Worm (Caenorhabditis elegans) whole organism, late embryonic: ENCODE measurements around the gene rbg-1.
A peak's percentile ranks its signal among the peaks of the same experiment; 100 is the strongest.

Source experiments
- C08G9.2 ChIP-seq: sonication (generic microtip); optimal IDR thresholded peaks from 2 replicates; lab custom pipeline; 2016; ENCODE audit warnings: mild to moderate bottlenecking, missing genetic modification characterization, moderate library complexity, missing compliant biosample characterization
- C38D4.7 ChIP-seq: fragments of 200-800 bp; sonication (Bioruptor generic); optimal IDR thresholded peaks from 2 replicates; lab custom pipeline; 2018; ENCODE audit warnings: mild to moderate bottlenecking, missing genetic modification characterization, moderate library complexity, missing compliant biosample characterization
- K02D7.2 ChIP-seq: sonication (generic microtip); optimal IDR thresholded peaks from 2 replicates; lab custom pipeline; 2017; ENCODE audit warnings: mild to moderate bottlenecking, missing genetic modification characterization, missing compliant biosample characterization
- K09A11.1 ChIP-seq: sonication (generic microtip); optimal IDR thresholded peaks from 2 replicates; lab custom pipeline; 2017; ENCODE audit warnings: antibody characterized with exemption, mild to moderate bottlenecking, missing genetic modification characterization, missing compliant biosample characterization; ENCODE audit not compliant: insufficient read depth
- T23F11.4 ChIP-seq: fragments of 200-800 bp; sonication (Bioruptor generic); optimal IDR thresholded peaks from 2 replicates; lab custom pipeline; 2018; ENCODE audit warnings: mild to moderate bottlenecking, missing genetic modification characterization, missing compliant biosample characterization
- Y22D7AL.16 ChIP-seq: sonication (generic microtip); optimal IDR thresholded peaks from 2 replicates; lab custom pipeline; 2016; ENCODE audit warnings: missing genetic modification characterization, missing compliant biosample characterization
- ama-1 ChIP-seq: fragments of 150-350 bp; optimal IDR thresholded peaks from 2 replicates; lab custom pipeline; 2014
- ceh-14 ChIP-seq: sonication (generic microtip); optimal IDR thresholded peaks from 2 replicates; lab custom pipeline; 2016; ENCODE audit warnings: missing genotype, missing genetic modification characterization, missing compliant biosample characterization
- ceh-22 ChIP-seq: sonication (generic microtip); optimal IDR thresholded peaks from 2 replicates; lab custom pipeline; 2017; ENCODE audit warnings: missing biosample characterization, missing genetic modification characterization
- ceh-30 ChIP-seq: fragments of 150-350 bp; optimal IDR thresholded peaks from 2 replicates; lab custom pipeline; 2014; ENCODE audit warnings: missing biosample characterization, missing genetic modification characterization
- ceh-34 ChIP-seq: sonication (generic microtip); optimal IDR thresholded peaks from 2 replicates; lab custom pipeline; 2016; ENCODE audit warnings: mild to moderate bottlenecking, missing genetic modification characterization, missing compliant biosample characterization
- ceh-45 ChIP-seq: fragments of 200-800 bp; sonication (Bioruptor generic); IDR thresholded peaks from 2 replicates; pipeline ENCODE4 v1.3.6; 2022; ENCODE audit warnings: missing genetic modification reagents, missing genetic modification characterization, missing compliant biosample characterization
- ceh-48 ChIP-seq: sonication (generic microtip); optimal IDR thresholded peaks from 2 replicates; lab custom pipeline; 2016; ENCODE audit warnings: missing genetic modification characterization, inconsistent platforms, missing compliant biosample characterization
- ceh-6 ChIP-seq: fragments of 200-800 bp; sonication (Bioruptor generic); optimal IDR thresholded peaks from 2 replicates; lab custom pipeline; 2018; ENCODE audit warnings: mild to moderate bottlenecking, missing genetic modification characterization, missing compliant biosample characterization
- dve-1 ChIP-seq: sonication (generic microtip); optimal IDR thresholded peaks from 2 replicates; lab custom pipeline; 2017; ENCODE audit warnings: antibody characterized with exemption, mild to moderate bottlenecking, missing genetic modification characterization, missing compliant biosample characterization
- elt-2 ChIP-seq: sonication (generic microtip); optimal IDR thresholded peaks from 2 replicates; lab custom pipeline; 2016; ENCODE audit warnings: missing genetic modification reagents, missing genetic modification characterization, missing compliant biosample characterization
- fax-1 ChIP-seq: sonication (generic microtip); optimal IDR thresholded peaks from 2 replicates; lab custom pipeline; 2016; ENCODE audit warnings: missing genotype, missing genetic modification characterization, missing compliant biosample characterization
- fkh-10 ChIP-seq: fragments of 150-350 bp; optimal IDR thresholded peaks from 2 replicates; lab custom pipeline; 2014; ENCODE audit warnings: missing biosample characterization, missing genetic modification reagents, missing genetic modification characterization
- fkh-6 ChIP-seq: sonication (generic microtip); optimal IDR thresholded peaks from 2 replicates; lab custom pipeline; 2016; ENCODE audit warnings: missing genetic modification characterization, missing compliant biosample characterization
- gmeb-2 ChIP-seq: sonication (generic microtip); optimal IDR thresholded peaks from 2 replicates; lab custom pipeline; 2016; ENCODE audit warnings: missing genetic modification characterization, inconsistent platforms, missing compliant biosample characterization
- hlh-13 ChIP-seq: fragments of 200-800 bp; sonication (Bioruptor generic); optimal IDR thresholded peaks from 2 replicates; lab custom pipeline; 2018; ENCODE audit warnings: mild to moderate bottlenecking, missing genetic modification characterization, missing compliant biosample characterization
- hlh-30 ChIP-seq: sonication (generic microtip); optimal IDR thresholded peaks from 2 replicates; lab custom pipeline; 2017; ENCODE audit warnings: antibody characterized with exemption, missing genetic modification characterization, missing compliant biosample characterization; ENCODE audit not compliant: insufficient read depth
- lim-6 ChIP-seq: sonication (generic microtip); optimal IDR thresholded peaks from 2 replicates; lab custom pipeline; 2016; ENCODE audit warnings: missing genetic modification characterization, missing compliant biosample characterization
- lin-11 ChIP-seq: fragments of 200-800 bp; sonication (Bioruptor generic); optimal IDR thresholded peaks from 2 replicates; lab custom pipeline; 2018; ENCODE audit warnings: mild to moderate bottlenecking, missing genetic modification characterization, missing compliant biosample characterization
- madf-2 ChIP-seq: sonication (generic microtip); optimal IDR thresholded peaks from 2 replicates; lab custom pipeline; 2017; ENCODE audit warnings: missing genetic modification characterization, missing compliant biosample characterization
- nfya-1 ChIP-seq: sonication (generic microtip); optimal IDR thresholded peaks from 2 replicates; lab custom pipeline; 2017; ENCODE audit warnings: missing genetic modification characterization, mild to moderate bottlenecking, missing compliant biosample characterization, antibody characterized with exemption, moderate library complexity
- nhr-11 ChIP-seq: fragments of 150-350 bp; optimal IDR thresholded peaks from 2 replicates; lab custom pipeline; 2014; ENCODE audit warnings: missing biosample characterization, missing genetic modification characterization
- npax-4 ChIP-seq: sonication (generic microtip); optimal IDR thresholded peaks from 2 replicates; lab custom pipeline; 2016; ENCODE audit warnings: missing genetic modification characterization, missing compliant biosample characterization
- odd-2 ChIP-seq: sonication (generic microtip); optimal IDR thresholded peaks from 2 replicates; lab custom pipeline; 2017; ENCODE audit warnings: antibody characterized with exemption, mild to moderate bottlenecking, missing genetic modification characterization, missing compliant biosample characterization
- pag-3 ChIP-seq: sonication (generic microtip); optimal IDR thresholded peaks from 2 replicates; lab custom pipeline; 2016; ENCODE audit warnings: missing compliant biosample characterization, missing genetic modification characterization, borderline replicate concordance
- pat-9 ChIP-seq: fragments of 200-800 bp; sonication (Bioruptor generic); optimal IDR thresholded peaks from 2 replicates; lab custom pipeline; 2018; ENCODE audit warnings: mild to moderate bottlenecking, missing genetic modification characterization, moderate library complexity, missing compliant biosample characterization
- pax-1 ChIP-seq: fragments of 150-350 bp; optimal IDR thresholded peaks from 2 replicates; lab custom pipeline; 2014; ENCODE audit warnings: missing biosample characterization, missing genetic modification characterization
- pha-4 ChIP-seq: fragments of 150-350 bp; optimal IDR thresholded peaks from 2 replicates; lab custom pipeline; 2018; ENCODE audit warnings: missing biosample characterization, missing genetic modification reagents, missing genetic modification characterization
- pqm-1 ChIP-seq: sonication (generic microtip); optimal IDR thresholded peaks from 2 replicates; lab custom pipeline; 2016; ENCODE audit warnings: missing genetic modification characterization, missing compliant biosample characterization
- ref-2 ChIP-seq: sonication (generic microtip); optimal IDR thresholded peaks from 2 replicates; lab custom pipeline; 2016; ENCODE audit warnings: missing genetic modification characterization, missing compliant biosample characterization
- rnt-1 ChIP-seq: sonication (generic microtip); optimal IDR thresholded peaks from 2 replicates; lab custom pipeline; 2016; ENCODE audit warnings: missing genetic modification characterization, missing compliant biosample characterization
- sox-4 ChIP-seq: sonication (generic microtip); optimal IDR thresholded peaks from 2 replicates; lab custom pipeline; 2017; ENCODE audit warnings: mild to moderate bottlenecking, missing genetic modification characterization, inconsistent platforms, missing compliant biosample characterization
- syd-9 ChIP-seq: sonication (generic microtip); optimal IDR thresholded peaks from 2 replicates; lab custom pipeline; 2016; ENCODE audit warnings: mild to moderate bottlenecking, missing genetic modification characterization, moderate library complexity, missing compliant biosample characterization
- tbx-2 ChIP-seq: sonication (generic microtip); optimal IDR thresholded peaks from 2 replicates; lab custom pipeline; 2016; ENCODE audit warnings: missing genetic modification characterization, missing compliant biosample characterization
- ttx-3 ChIP-seq: sonication (generic microtip); optimal IDR thresholded peaks from 2 replicates; lab custom pipeline; 2016; ENCODE audit warnings: missing genetic modification reagents, missing genetic modification characterization, missing compliant biosample characterization
- unc-86 ChIP-seq: sonication (generic microtip); optimal IDR thresholded peaks from 2 replicates; lab custom pipeline; 2016; ENCODE audit warnings: missing genetic modification characterization, missing compliant biosample characterization
- zip-5 ChIP-seq: sonication (generic microtip); optimal IDR thresholded peaks from 2 replicates; lab custom pipeline; 2016; ENCODE audit warnings: missing genetic modification characterization, missing compliant biosample characterization
- ztf-16 ChIP-seq: sonication (generic microtip); optimal IDR thresholded peaks from 2 replicates; lab custom pipeline; 2017; ENCODE audit warnings: missing genetic modification characterization, missing compliant biosample characterization

The rbg-1 gene

ce11 chrX:14946464-14947354, 36.6 kb upstream of the rbg-1 start (continued):
- TF ChIP-seq pat-9 (tag; lab: Kevin White, UChicago) (no peak), lim-6 (no peak), fkh-6 (no peak), ceh-14 (no peak), ttx-3 (tag; lab: Kevin White, UChicago) (no peak), ceh-45 (no peak), ztf-16 (no peak), lin-11 (tag; lab: Kevin White, UChicago) (no peak), ceh-6 (GFP tag; lab: Kevin White, UChicago) (no peak), Y22D7AL.16 (tag; lab: Kevin White, UChicago) (no peak), madf-2 (no peak), K09A11.1 (tag; lab: Kevin White, UChicago) (no peak), hlh-30 (tag; lab: Kevin White, UChicago) (peak; percentile 92), C08G9.2 (tag; lab: Kevin White, UChicago) (no peak), elt-2 (tag; lab: Kevin White, UChicago) (peak; percentile 93), rnt-1 (no peak), ref-2 (tag; lab: Kevin White, UChicago) (no peak)

- TF ChIP-seq ama-1 (lab: Kevin White, UChicago) (no peak), dve-1 (no peak), tbx-2 (tag; lab: Kevin White, UChicago) (no peak), ceh-22 (tag; lab: Kevin White, UChicago) (no peak), T23F11.4 (GFP tag; lab: Kevin White, UChicago) (no peak), pag-3 (tag; lab: Kevin White, UChicago) (no peak), ceh-30 (tag; lab: Kevin White, UChicago) (no peak), pax-1 (tag; lab: Kevin White, UChicago) (no peak), hlh-30 (tag; lab: Kevin White, UChicago) (no peak), K02D7.2 (no peak), odd-2 (tag; lab: Kevin White, UChicago) (no peak), nfya-1 (tag; lab: Kevin White, UChicago) (no peak), npax-4 (tag; lab: Kevin White, UChicago) (no peak), rnt-1 (no peak), fkh-10 (GFP tag; lab: Kevin White, UChicago) (no peak), syd-9 (no peak)
Observed at ce11 chrX:14947355-14947668, 36.0 kb upstream of the rbg-1 start.

- no peak for TF ChIP-seq ztf-16
- TF ChIP-seq syd-9: no peak
- TF ChIP-seq ceh-48 (tag; lab: Kevin White, UChicago): no peak
- no peak for TF ChIP-seq madf-2
- TF ChIP-seq dve-1: no peak
- no peak for TF ChIP-seq nhr-11 (tag; lab: Kevin White, UChicago)
- TF ChIP-seq gmeb-2 (tag; lab: Kevin White, UChicago): no peak
- no peak for TF ChIP-seq ceh-22 (tag; lab: Kevin White, UChicago)
- no peak for TF ChIP-seq zip-5 (tag; lab: Kevin White, UChicago)
- TF ChIP-seq ref-2 (tag; lab: Kevin White, UChicago): no peak
- no peak for TF ChIP-seq ceh-34 (tag; lab: Kevin White, UChicago)
Observed at ce11 chrX:14951797-14952196, 31.5 kb upstream of the rbg-1 start.

ce11 chrX:14954548-14954947, 28.8 kb upstream of the rbg-1 start, which contains the start of gene pag-3:
Gene pag-3, minus strand, starts transcription at chrX:14954648.
- no peak for TF ChIP-seq pqm-1 (tag; lab: Kevin White, UChicago)
- no peak for TF ChIP-seq rnt-1
- TF ChIP-seq sox-4: no peak
- TF ChIP-seq odd-2 (tag; lab: Kevin White, UChicago): no peak
- TF ChIP-seq C38D4.7 (GFP tag; lab: Kevin White, UChicago): no peak
- no peak for TF ChIP-seq ttx-3 (tag; lab: Kevin White, UChicago)
- no peak for TF ChIP-seq zip-5 (tag; lab: Kevin White, UChicago)
- TF ChIP-seq fax-1: no peak
- TF ChIP-seq syd-9: no peak
- TF ChIP-seq pha-4 (tag; lab: Kevin White, UChicago): no peak
- no peak for TF ChIP-seq hlh-13 (GFP tag; lab: Kevin White, UChicago)
- no peak for TF ChIP-seq unc-86 (tag; lab: Kevin White, UChicago)
